Fruit fly (Drosophila melanogaster): ENCODE results near the gene CG16952.
A peak's percentile ranks its signal among the peaks of the same experiment; 100 is the strongest.

CG16952 gene

DNA sequence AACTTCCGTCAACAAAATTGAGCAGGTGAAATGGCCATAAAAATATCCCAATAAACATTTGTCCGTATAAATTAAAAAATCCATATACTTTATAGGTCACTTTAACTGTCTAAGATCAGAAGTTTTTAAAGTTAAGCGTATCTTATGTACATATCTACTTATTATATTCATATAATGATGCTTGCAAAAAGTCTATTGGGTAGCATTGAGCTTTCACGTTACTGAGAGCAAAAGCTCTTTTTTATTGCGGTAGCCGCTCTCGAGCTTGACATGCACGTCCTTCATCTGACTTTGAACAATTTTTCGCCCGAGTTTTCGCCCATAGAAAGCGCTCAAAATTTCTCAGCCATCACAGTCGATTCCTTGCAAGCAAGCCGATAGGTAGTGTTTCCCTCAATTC is 2.1 kb upstream of the CG16952 start, which contains the start of gene Gapdh2 (continued):
- TF ChIP-seq CG10366 (GFP tag; IDR thresholded peaks at IDR 0.05) (peak; percentile 99), Oli (tag; optimal IDR thresholded peaks at IDR 0.05) (peak; percentile 99), gro (GFP tag; optimal IDR thresholded peaks at IDR 0.05) (peak; percentile 99), CG12942 (GFP tag; optimal IDR thresholded peaks at IDR 0.05) (peak; percentile 97), CG8924 (tag; optimal IDR thresholded peaks at IDR 0.05) (peak; percentile 100), CG16813 (GFP tag; IDR thresholded peaks at IDR 0.05; ENCODE audit: partially characterized antibody) (no peak), CG17385 (GFP tag; optimal IDR thresholded peaks at IDR 0.05) (peak; percentile 100), CG14441 (GFP tag; IDR thresholded peaks at IDR 0.05) (peak; percentile 99), CG4617 (GFP tag; optimal IDR thresholded peaks at IDR 0.05; ENCODE audit: borderline replicate concordance) (peak; percentile 95), tll (GFP tag; optimal IDR thresholded peaks at IDR 0.05) (peak in 1 of 2 experiments; percentile 57), CG4820 (GFP tag; optimal IDR thresholded peaks at IDR 0.05) (peak; percentile 98), sna (GFP tag; IDR thresholded peaks at IDR 0.05; ENCODE audit: partially characterized antibody) (no peak), CG8359 (GFP tag; optimal IDR thresholded peaks at IDR 0.05; ENCODE audit: borderline replicate concordance) (peak; percentile 93), dimm (GFP tag; IDR thresholded peaks at IDR 0.05) (peak; percentile 96), CG4424 (GFP tag; optimal IDR thresholded peaks at IDR 0.05) (peak; percentile 99), kah (GFP tag; optimal IDR thresholded peaks at IDR 0.05) (peak; percentile 99), CG34224 (GFP tag; IDR thresholded peaks at IDR 0.05; ENCODE audit: partially characterized antibody) (no peak), CG18764 (GFP tag; optimal IDR thresholded peaks at IDR 0.05) (peak; percentile 97), Bdp1 (GFP tag; optimal IDR thresholded peaks at IDR 0.05) (peak; percentile 92), Hr3 (GFP tag; optimal IDR thresholded peaks at IDR 0.05) (peak; percentile 96), Doc3 (GFP tag; IDR thresholded peaks at IDR 0.05; ENCODE audit: partially characterized antibody) (no peak), CG4404 (GFP tag; IDR thresholded peaks at IDR 0.05) (peak; percentile 88), MBD-R2 (GFP tag; IDR thresholded peaks at IDR 0.05) (peak; percentile 99), cwo (GFP tag; optimal IDR thresholded peaks at IDR 0.05) (peak; percentile 99), sim (GFP tag; IDR thresholded peaks at IDR 0.05) (peak; percentile 98), CG2129 (GFP tag; IDR thresholded peaks at IDR 0.05; ENCODE audit: partially characterized antibody) (no peak), tap (tag; optimal IDR thresholded peaks at IDR 0.05) (peak; percentile 100), Scr (GFP tag; IDR thresholded peaks at IDR 0.05; ENCODE audit: partially characterized antibody) (no peak), Stat92E (GFP tag; optimal IDR thresholded peaks at IDR 0.05) (peak in 1 of 3 experiments; percentile 92), E2f1 (GFP tag; IDR thresholded peaks at IDR 0.05) (peak; percentile 99), CG32767 (GFP tag; IDR thresholded peaks at IDR 0.05) (peak; percentile 99), Meics (GFP tag; optimal IDR thresholded peaks at IDR 0.05) (peak; percentile 100), CG11085 (GFP tag; IDR thresholded peaks at IDR 0.05) (peak; percentile 98), Dad (GFP tag; optimal IDR thresholded peaks at IDR 0.05) (peak; percentile 98), CG15696 (tag; optimal IDR thresholded peaks at IDR 0.05) (peak; percentile 93), cg (GFP tag; optimal IDR thresholded peaks at IDR 0.05) (peak; percentile 18), NC2β (GFP tag; optimal IDR thresholded peaks at IDR 0.05) (peak; percentile 94), Dp (GFP tag; optimal IDR thresholded peaks at IDR 0.05) (peak; percentile 50), esg (GFP tag; conservative IDR thresholded peaks at IDR 0.05) (peak; percentile 99), CG14050 (GFP tag; IDR thresholded peaks at IDR 0.05) (peak; percentile 99), CG7372 (GFP tag; IDR thresholded peaks at IDR 0.05) (peak; percentile 99), pnt (GFP tag; optimal IDR thresholded peaks at IDR 0.05) (peak; percentile 88), dmrt99B (tag; optimal IDR thresholded peaks at IDR 0.05) (peak; percentile 100), Myb (GFP tag; optimal IDR thresholded peaks at IDR 0.05) (peak; percentile 83), Dip2 (GFP tag; IDR thresholded peaks at IDR 0.05) (peak; percentile 73; the same call in 1 of the 2 replicates), CG34376 (GFP tag; optimal IDR thresholded peaks at IDR 0.05) (peak; percentile 100), Ptx1 (GFP tag; IDR thresholded peaks at IDR 0.05) (peak; percentile 98), NC2α (GFP tag; optimal IDR thresholded peaks at IDR 0.05) (peak; percentile 90), Lpt (GFP tag; optimal IDR thresholded peaks at IDR 0.05) (no peak), otp (GFP tag; IDR thresholded peaks at IDR 0.05) (peak; percentile 99)

Data from whole organism, embryonic.